Fruit fly (Drosophila melanogaster) whole organism, embryonic: Measurements from ENCODE around the gene Gel.

Experiments
- Abd-B ChIP-seq: fragments of 200-800 bp; sonication (Bioruptor generic); optimal IDR thresholded peaks from 2 replicates; lab custom pipeline; 2018; ENCODE audit warnings: missing biosample characterization, mild to moderate bottlenecking, missing genetic modification characterization, moderate library complexity
- CG12659 ChIP-seq: fragments of 200-800 bp; sonication (Bioruptor generic); optimal IDR thresholded peaks from 3 replicates; lab custom pipeline; 2017; ENCODE audit warnings: mild to moderate bottlenecking, missing biosample characterization, missing genetic modification reagents, missing genetic modification characterization
- CG13123 ChIP-seq: fragments of 200-800 bp; sonication (Bioruptor generic); optimal IDR thresholded peaks from 2 replicates; lab custom pipeline; 2016; ENCODE audit warnings: missing biosample characterization, missing genetic modification characterization
- CG15011 ChIP-seq: fragments of 200-800 bp; sonication (Bioruptor generic); optimal IDR thresholded peaks from 3 replicates; lab custom pipeline; 2018; ENCODE audit warnings: missing biosample characterization, mild to moderate bottlenecking, missing genetic modification characterization
- CG1602 ChIP-seq: fragments of 200-800 bp; sonication (Bioruptor generic); optimal IDR thresholded peaks from 3 replicates; lab custom pipeline; 2016; ENCODE audit warnings: missing biosample characterization, missing genetic modification characterization
- CG1603 ChIP-seq: fragments of 200-800 bp; sonication (Bioruptor generic); optimal IDR thresholded peaks from 2 replicates; lab custom pipeline; 2019; ENCODE audit warnings: missing biosample characterization, mild to moderate bottlenecking, missing genetic modification characterization, moderate library complexity
- CG17912 ChIP-seq: fragments of 200-800 bp; sonication (Bioruptor generic); optimal IDR thresholded peaks from 2 replicates; lab custom pipeline; 2018; ENCODE audit warnings: missing biosample characterization, mild to moderate bottlenecking, missing genetic modification characterization
- CG30020 ChIP-seq: fragments of 200-800 bp; optimal IDR thresholded peaks from 2 replicates; lab custom pipeline; 2019; ENCODE audit warnings: missing biosample characterization, mild to moderate bottlenecking, missing genetic modification characterization, moderate library complexity
- CG31388 ChIP-seq: fragments of 200-800 bp; sonication (Bioruptor generic); optimal IDR thresholded peaks from 2 replicates; lab custom pipeline; 2016; ENCODE audit warnings: missing biosample characterization, missing genetic modification characterization
- CG34422 ChIP-seq: fragments of 200-800 bp; sonication (Bioruptor generic); IDR thresholded peaks from 3 replicates; pipeline ENCODE4 v1.3.6; 2022; ENCODE audit warnings: missing biosample characterization, missing genetic modification characterization
- CG42726 ChIP-seq: fragments of 200-800 bp; sonication (Bioruptor generic); IDR thresholded peaks from 2 replicates; pipeline ENCODE4 v1.3.6; 2022; ENCODE audit warnings: missing biosample characterization, missing genetic modification characterization; ENCODE audit not compliant: partially characterized antibody
- CG4282 ChIP-seq: fragments of 200-800 bp; sonication (Bioruptor generic); optimal IDR thresholded peaks from 2 replicates; lab custom pipeline; 2016; ENCODE audit warnings: missing biosample characterization, missing genetic modification characterization
- CG43689 ChIP-seq: fragments of 200-800 bp; sonication (Bioruptor generic); IDR thresholded peaks from 2 replicates; pipeline ENCODE4 v1.3.6; 2022; ENCODE audit warnings: missing biosample characterization, missing genetic modification characterization
- CG6689 ChIP-seq: fragments of 200-800 bp; sonication (Bioruptor generic); IDR thresholded peaks from 2 replicates; pipeline ENCODE4 v1.3.6; 2022; ENCODE audit warnings: missing biosample characterization, missing genetic modification characterization
- CG7271 ChIP-seq: fragments of 200-800 bp; sonication (Bioruptor generic); optimal IDR thresholded peaks from 2 replicates; lab custom pipeline; 2018; ENCODE audit warnings: missing biosample characterization, mild to moderate bottlenecking, missing genetic modification characterization, moderate library complexity
- CG7987 ChIP-seq: fragments of 200-800 bp; sonication (Bioruptor generic); optimal IDR thresholded peaks from 2 replicates; lab custom pipeline; 2018; ENCODE audit warnings: missing biosample characterization, mild to moderate bottlenecking, missing genetic modification characterization, moderate library complexity
- CG8290 ChIP-seq, 3 experiments: fragments of 200-800 bp; sonication (Bioruptor generic); optimal IDR thresholded peaks; 2 replicates each; lab custom pipeline; 2016 to 2019; ENCODE audit warnings: missing biosample characterization in 3 of 3, missing genetic modification characterization in 3 of 3, mild to moderate bottlenecking in 2 of 3, moderate library complexity in 1 of 3
- CG8924 ChIP-seq: fragments of 200-800 bp; optimal IDR thresholded peaks from 3 replicates; lab custom pipeline; 2019; ENCODE audit warnings: missing biosample characterization, mild to moderate bottlenecking, missing genetic modification characterization, moderate library complexity
- Dek ChIP-seq: fragments of 200-800 bp; sonication (Bioruptor generic); optimal IDR thresholded peaks from 3 replicates; lab custom pipeline; 2019; ENCODE audit warnings: missing biosample characterization, mild to moderate bottlenecking, missing genetic modification characterization, moderate library complexity
- Doc3 ChIP-seq: fragments of 200-800 bp; sonication (Bioruptor generic); IDR thresholded peaks from 3 replicates; pipeline ENCODE4 v1.3.6; 2022; ENCODE audit warnings: missing biosample characterization, missing genetic modification characterization; ENCODE audit not compliant: partially characterized antibody
- Drgx ChIP-seq: fragments of 200-800 bp; sonication (Bioruptor generic); IDR thresholded peaks from 2 replicates; pipeline ENCODE4 v1.3.6; 2022; ENCODE audit warnings: missing biosample characterization, missing genetic modification characterization
- ERR ChIP-seq: fragments of 200-800 bp; sonication (Bioruptor generic); optimal IDR thresholded peaks from 2 replicates; lab custom pipeline; 2016; ENCODE audit warnings: missing biosample characterization, missing genetic modification characterization
- Eip74EF ChIP-seq, 2 experiments: fragments of 200-800 bp in 1 of 2; fragments of >200 bp in 1 of 2; sonication (Bioruptor generic) in 1 of 2; optimal IDR thresholded peaks; 2 replicates each; lab custom pipeline; 2017 to 2019; ENCODE audit warnings: missing biosample characterization in 2 of 2, missing genetic modification characterization in 2 of 2, mild to moderate bottlenecking in 1 of 2, moderate library complexity in 1 of 2
- Gug ChIP-seq: fragments of 200-800 bp; sonication (Bioruptor generic); IDR thresholded peaks from 4 replicates; pipeline ENCODE4 v1.3.6; 2022; ENCODE audit warnings: missing biosample characterization, missing genetic modification characterization
- H15 ChIP-seq: fragments of 200-800 bp; sonication (Bioruptor generic); IDR thresholded peaks from 3 replicates; pipeline ENCODE4 v1.3.6; 2022; ENCODE audit warnings: missing biosample characterization, missing genetic modification characterization
- HLH54F ChIP-seq: fragments of 200-800 bp; sonication (Bioruptor generic); optimal IDR thresholded peaks from 3 replicates; lab custom pipeline; 2016; ENCODE audit warnings: missing biosample characterization, missing genetic modification characterization
- Hsf ChIP-seq: fragments of 200-800 bp; sonication (Bioruptor generic); optimal IDR thresholded peaks from 3 replicates; lab custom pipeline; 2016; ENCODE audit warnings: missing biosample characterization, missing genetic modification characterization
- NFAT ChIP-seq: fragments of 200-800 bp; sonication (Bioruptor generic); IDR thresholded peaks from 2 replicates; pipeline ENCODE4 v1.3.6; 2022; ENCODE audit warnings: missing biosample characterization, missing genetic modification characterization
- Rfx ChIP-seq: fragments of 200-800 bp; sonication (Bioruptor generic); IDR thresholded peaks from 2 replicates; pipeline ENCODE4 v1.3.6; 2022; ENCODE audit warnings: missing biosample characterization, missing genetic modification characterization
- Sry-δ ChIP-seq: fragments of 200-800 bp; sonication (Bioruptor generic); optimal IDR thresholded peaks from 2 replicates; lab custom pipeline; 2016; ENCODE audit warnings: missing biosample characterization, missing genetic modification characterization
- Stat92E ChIP-seq, 3 experiments: fragments of >200 bp in 2 of 3; fragments of 200-800 bp in 1 of 3; sonication (Bioruptor generic) in 1 of 3; optimal IDR thresholded peaks; 2 replicates each; lab custom pipeline; 2017 to 2019; ENCODE audit warnings: missing biosample characterization in 3 of 3, missing genetic modification characterization in 3 of 3, mild to moderate bottlenecking in 1 of 3, moderate library complexity in 1 of 3
- TFAM ChIP-seq: fragments of 200-800 bp; sonication (Bioruptor generic); optimal IDR thresholded peaks from 2 replicates; lab custom pipeline; 2017; ENCODE audit warnings: missing biosample characterization, missing genetic modification characterization, inconsistent platforms
- Xbp1 ChIP-seq: fragments of 200-800 bp; sonication (Bioruptor generic); optimal IDR thresholded peaks from 3 replicates; lab custom pipeline; 2016; ENCODE audit warnings: missing biosample characterization, mild to moderate bottlenecking, missing genetic modification characterization
- amos ChIP-seq: fragments of 200-800 bp; sonication (Bioruptor generic); IDR thresholded peaks from 2 replicates; pipeline ENCODE4 v1.3.6; 2022; ENCODE audit warnings: missing biosample characterization, missing genetic modification characterization; ENCODE audit not compliant: partially characterized antibody
- aop ChIP-seq: fragments of 200-800 bp; sonication (Bioruptor generic); IDR thresholded peaks from 2 replicates; pipeline ENCODE4 v1.3.6; 2022; ENCODE audit warnings: missing biosample characterization, missing genetic modification characterization
- ara ChIP-seq: fragments of 200-800 bp; sonication (Bioruptor generic); IDR thresholded peaks from 2 replicates; pipeline ENCODE4 v1.3.6; 2022; ENCODE audit warnings: missing biosample characterization, missing genetic modification characterization
- chif ChIP-seq, 2 experiments: fragments of 200-800 bp; sonication (Bioruptor generic); optimal IDR thresholded peaks; 3 replicates each; lab custom pipeline; 2016; ENCODE audit warnings: missing biosample characterization in 2 of 2, missing genetic modification characterization in 2 of 2
- chn ChIP-seq: fragments of 200-800 bp; sonication (Bioruptor generic); optimal IDR thresholded peaks from 2 replicates; lab custom pipeline; 2016; ENCODE audit warnings: missing biosample characterization, missing genetic modification characterization
- crol ChIP-seq: fragments of 200-800 bp; sonication (Bioruptor generic); IDR thresholded peaks from 2 replicates; pipeline ENCODE4 v1.3.6; 2022; ENCODE audit warnings: missing biosample characterization, missing genetic modification characterization
- danr ChIP-seq: fragments of 200-800 bp; sonication (Bioruptor generic); IDR thresholded peaks from 2 replicates; pipeline ENCODE4 v1.3.6; 2022; ENCODE audit warnings: missing biosample characterization, missing genetic modification characterization
- fd3F ChIP-seq: fragments of 200-800 bp; sonication (Bioruptor generic); optimal IDR thresholded peaks from 2 replicates; lab custom pipeline; 2018; ENCODE audit warnings: missing biosample characterization, mild to moderate bottlenecking, missing genetic modification characterization, moderate library complexity
- gfzf ChIP-seq: fragments of 200-800 bp; sonication (Bioruptor generic); optimal IDR thresholded peaks from 2 replicates; lab custom pipeline; 2016; ENCODE audit warnings: missing biosample characterization, mild to moderate bottlenecking, missing genetic modification characterization, moderate library complexity
- hbn ChIP-seq: fragments of 200-800 bp; sonication (Bioruptor generic); IDR thresholded peaks from 2 replicates; pipeline ENCODE4 v1.3.6; 2022; ENCODE audit warnings: missing biosample characterization, missing genetic modification characterization; ENCODE audit not compliant: partially characterized antibody
- inv ChIP-seq: fragments of 200-800 bp; sonication (Bioruptor generic); IDR thresholded peaks from 2 replicates; pipeline ENCODE4 v1.3.6; 2022; ENCODE audit warnings: missing biosample characterization, missing genetic modification characterization; ENCODE audit not compliant: partially characterized antibody
- klu ChIP-seq: fragments of 200-800 bp; sonication (Bioruptor generic); IDR thresholded peaks from 2 replicates; pipeline ENCODE4 v1.3.6; 2022; ENCODE audit warnings: missing biosample characterization, missing genetic modification characterization
- luna ChIP-seq: fragments of 200-800 bp; sonication (Bioruptor generic); optimal IDR thresholded peaks from 2 replicates; lab custom pipeline; 2016; ENCODE audit warnings: missing biosample characterization, missing genetic modification characterization
- nerfin-2 ChIP-seq: fragments of 200-800 bp; sonication (Bioruptor generic); IDR thresholded peaks from 2 replicates; pipeline ENCODE4 v1.3.6; 2022; ENCODE audit warnings: missing biosample characterization, missing genetic modification characterization; ENCODE audit not compliant: partially characterized antibody
- slp2 ChIP-seq: fragments of 200-800 bp; sonication (Bioruptor generic); optimal IDR thresholded peaks from 2 replicates; lab custom pipeline; 2016; ENCODE audit warnings: missing biosample characterization, missing genetic modification characterization
- tin ChIP-seq: fragments of 200-800 bp; sonication (Bioruptor generic); optimal IDR thresholded peaks from 3 replicates; lab custom pipeline; 2016; ENCODE audit warnings: missing biosample characterization, missing genetic modification characterization
- zfh2 ChIP-seq: fragments of 200-800 bp; sonication (Bioruptor generic); optimal IDR thresholded peaks from 2 replicates; lab custom pipeline; 2016; ENCODE audit warnings: missing biosample characterization, missing genetic modification characterization

Gene Gel

DNA sequence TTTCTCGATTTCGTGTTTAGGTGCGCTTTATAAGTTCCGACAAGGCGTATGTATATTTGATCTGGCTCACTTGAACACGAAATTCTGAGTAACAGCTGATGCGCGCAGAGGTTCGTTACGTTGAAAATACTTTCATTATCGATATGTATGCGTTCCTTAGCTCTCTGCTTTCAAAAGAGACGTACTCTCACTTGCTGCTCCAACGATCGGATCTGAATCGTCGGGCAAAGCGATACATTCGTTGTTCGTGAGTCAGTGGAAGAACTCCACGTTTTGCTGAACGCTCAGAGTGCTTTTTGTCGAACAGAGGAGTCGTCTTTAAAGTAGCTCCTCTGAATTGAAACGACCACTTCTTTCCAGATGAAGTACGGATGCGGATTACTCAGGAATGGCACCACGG is 38.0 kb upstream of the Gel start, which contains the start of gene beta-Man (continued):
- peak; percentile 1 for TF ChIP-seq CG7987
- no peak for TF ChIP-seq CG15011
- TF ChIP-seq CG13123 (GFP tag; lab: Kevin White, UChicago) = no peak
- peak; percentile 51 for TF ChIP-seq Sry-δ (GFP tag; lab: Kevin White, UChicago)
- TF ChIP-seq CG42726 = peak; percentile 42; the same call in 1 of the 2 replicates
- no peak for TF ChIP-seq H15 (GFP tag; lab: Robert Waterston, UW)
- no peak for TF ChIP-seq CG34422
- TF ChIP-seq hbn = no peak
- TF ChIP-seq Stat92E (GFP tag; optimal IDR thresholded peaks at IDR 0.05; lab: Kevin White, UChicago) = no peak
- no peak for TF ChIP-seq CG8924
- TF ChIP-seq luna (GFP tag; lab: Kevin White, UChicago) = no peak
- peak; percentile 84 for TF ChIP-seq CG30020
- peak; percentile 33 for TF ChIP-seq CG8290 (GFP tag; optimal IDR thresholded peaks at IDR 0.05; lab: Kevin White, UChicago)
- TF ChIP-seq CG8290 (tag; optimal IDR thresholded peaks at IDR 0.05; lab: Kevin White, UChicago) = peak in 1 of 2 experiments; percentile 60
- no peak for TF ChIP-seq slp2 (GFP tag; lab: Kevin White, UChicago)
- no peak for TF ChIP-seq chif (GFP tag; optimal IDR thresholded peaks at IDR 0.05; lab: Kevin White, UChicago)
- no peak for TF ChIP-seq ara
- peak; percentile 22; the same call in 1 of the 2 replicates for TF ChIP-seq inv
- TF ChIP-seq Hsf (GFP tag; lab: Kevin White, UChicago) = no peak
- TF ChIP-seq zfh2 (GFP tag; lab: Kevin White, UChicago) = no peak
- peak; percentile 68 for TF ChIP-seq amos (GFP tag; lab: Robert Waterston, UW)
- no peak for TF ChIP-seq chn
- no peak for TF ChIP-seq CG17912 (GFP tag; lab: Kevin White, UChicago)
- TF ChIP-seq HLH54F (GFP tag; lab: Kevin White, UChicago) = no peak
- TF ChIP-seq Dek = no peak
- no peak for TF ChIP-seq Rfx
- TF ChIP-seq danr = no peak
- peak; percentile 32 for TF ChIP-seq CG12659 (GFP tag; lab: Kevin White, UChicago)
- no peak for TF ChIP-seq CG1602 (GFP tag; lab: Kevin White, UChicago)
- no peak for TF ChIP-seq aop (GFP tag; lab: Robert Waterston, UW)
- no peak for TF ChIP-seq CG6689 (GFP tag; lab: Robert Waterston, UW)
- TF ChIP-seq ERR (GFP tag; lab: Kevin White, UChicago) = no peak
- TF ChIP-seq CG7271 (tag; lab: Kevin White, UChicago) = no peak
- TF ChIP-seq CG4282 (GFP tag; lab: Kevin White, UChicago) = no peak
- TF ChIP-seq Gug (GFP tag; lab: Robert Waterston, UW) = no peak
- no peak for TF ChIP-seq Eip74EF (GFP tag; optimal IDR thresholded peaks at IDR 0.05; lab: Kevin White, UChicago)
- TF ChIP-seq fd3F (GFP tag; lab: Kevin White, UChicago) = no peak
- TF ChIP-seq tin (GFP tag; lab: Kevin White, UChicago) = no peak
- no peak for TF ChIP-seq TFAM (GFP tag; lab: Kevin White, UChicago)
- TF ChIP-seq CG1603 (tag; lab: Kevin White, UChicago) = peak; percentile 52
- no peak for TF ChIP-seq Drgx (GFP tag; lab: Robert Waterston, UW)
- TF ChIP-seq Doc3 (GFP tag; lab: Robert Waterston, UW) = no peak; the same call in 2 of the 3 replicates
- no peak for TF ChIP-seq klu (GFP tag; lab: Robert Waterston, UW)
- no peak for TF ChIP-seq Xbp1 (GFP tag; lab: Kevin White, UChicago)
- TF ChIP-seq gfzf = peak; percentile 66
- TF ChIP-seq NFAT (GFP tag; lab: Robert Waterston, UW) = no peak
- no peak for TF ChIP-seq CG43689
- no peak for TF ChIP-seq CG31388 (GFP tag; lab: Kevin White, UChicago)
- no peak for TF ChIP-seq Abd-B
- no peak for TF ChIP-seq nerfin-2 (GFP tag; lab: Robert Waterston, UW)
- TF ChIP-seq crol (GFP tag; lab: Robert Waterston, UW) = no peak
